Worm (Caenorhabditis elegans): Measurements from ENCODE around the gene slc-36.3.

ce11 chrV:20544610-20545009 is 618 bp upstream of the slc-36.3 start:
- TF ChIP-seq ztf-23 (GFP tag; IDR thresholded peaks at IDR 0.05) = no peak
- no peak for TF ChIP-seq cog-1 (tag; optimal IDR thresholded peaks at IDR 0.05)
- no peak for TF ChIP-seq med-1 (GFP tag; optimal IDR thresholded peaks at IDR 0.05; ENCODE audit: insufficient read depth)
- TF ChIP-seq T22C8.4 (GFP tag; IDR thresholded peaks at IDR 0.05) = no peak
- TF ChIP-seq flt-1 (GFP tag; IDR thresholded peaks at IDR 0.05) = no peak
- no peak for TF ChIP-seq ref-1 (GFP tag; conservative IDR thresholded peaks at IDR 0.05)
- TF ChIP-seq ztf-29 (GFP tag; IDR thresholded peaks at IDR 0.05) = no peak
